Fruit fly (Drosophila melanogaster): Measurements from ENCODE around the gene Tsp74F.

Tsp74F gene

DNA sequence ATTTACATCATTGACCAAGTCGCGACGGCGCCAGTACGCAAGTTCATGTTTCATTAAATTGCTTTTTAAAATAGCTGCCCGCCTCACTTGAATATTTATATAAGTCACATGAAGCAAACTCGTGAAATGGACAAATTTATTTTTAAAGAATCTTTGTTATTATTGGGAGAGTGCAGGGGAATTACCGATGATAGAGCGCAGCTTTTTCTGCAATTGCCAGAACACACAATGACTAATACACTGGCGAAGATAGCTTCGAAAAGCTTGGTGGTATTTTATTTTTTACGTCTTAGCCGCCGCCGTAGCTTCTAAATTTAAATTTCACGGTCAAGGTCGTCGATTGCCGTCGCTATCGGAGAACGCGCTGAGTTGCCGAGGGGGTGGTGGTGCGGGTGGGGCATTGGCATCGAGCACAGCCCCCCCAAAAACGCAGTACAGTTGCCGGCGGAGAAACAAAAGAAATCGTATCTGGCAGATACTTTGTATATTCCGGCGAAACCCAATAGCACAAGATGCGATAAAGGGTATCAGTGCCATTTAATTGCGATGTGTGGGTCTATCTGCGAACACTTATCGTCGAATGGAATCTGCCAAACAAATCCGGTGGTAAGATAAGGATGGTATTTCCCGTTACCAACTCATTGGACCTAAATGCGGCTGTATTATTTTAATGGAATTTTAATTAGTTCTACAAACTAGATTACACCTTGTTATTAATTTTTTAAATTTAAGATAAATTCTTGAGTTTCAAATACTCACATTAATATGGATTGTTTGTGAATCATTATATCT, 17.5 kb upstream of the Tsp74F start:
- TF ChIP-seq fd96Ca (GFP tag; IDR thresholded peaks at IDR 0.05) (no peak), CG15710 (tag; optimal IDR thresholded peaks at IDR 0.05) (no peak), CG34367 (tag; optimal IDR thresholded peaks at IDR 0.05) (no peak), CG13204 (GFP tag; optimal IDR thresholded peaks at IDR 0.05) (no peak), Snoo (tag; optimal IDR thresholded peaks at IDR 0.05) (no peak), CG10348 (GFP tag; IDR thresholded peaks at IDR 0.05) (no peak), CG32121 (GFP tag; IDR thresholded peaks at IDR 0.05) (0 out of 2 replicates have a peak, but pooled peaks have one; percentile 17), Pif1A (GFP tag; optimal IDR thresholded peaks at IDR 0.05) (no peak)

dm6 chr3L:17912448-17912847, 16.8 kb upstream of the Tsp74F start, which contains the start of gene CG5290:
TSS of gene CG5290 (minus strand) at chr3L:17912565.
- TF ChIP-seq gl (tag; optimal IDR thresholded peaks at IDR 0.05) (no peak), EcR (GFP tag; optimal IDR thresholded peaks at IDR 0.05) (no peak), Snoo (tag; optimal IDR thresholded peaks at IDR 0.05) (peak; percentile 11), CG34367 (tag; optimal IDR thresholded peaks at IDR 0.05) (no peak), Pif1A (GFP tag; optimal IDR thresholded peaks at IDR 0.05) (peak; percentile 21), Pif1B (GFP tag; optimal IDR thresholded peaks at IDR 0.05) (no peak), CG8159 (tag; optimal IDR thresholded peaks at IDR 0.05) (peak; percentile 4), CG10348 (GFP tag; IDR thresholded peaks at IDR 0.05) (no peak), fd96Ca (GFP tag; IDR thresholded peaks at IDR 0.05) (no peak), CG15710 (tag; optimal IDR thresholded peaks at IDR 0.05) (peak; percentile 4), CG9948 (tag; optimal IDR thresholded peaks at IDR 0.05) (no peak), D1 (tag; optimal IDR thresholded peaks at IDR 0.05) (no peak), CG8301 (tag; optimal IDR thresholded peaks at IDR 0.05) (no peak), CG32121 (GFP tag; IDR thresholded peaks at IDR 0.05) (no peak), CG17806 (tag; optimal IDR thresholded peaks at IDR 0.05) (no peak), CG4496 (GFP tag; IDR thresholded peaks at IDR 0.05) (no peak), Ets98B (GFP tag; IDR thresholded peaks at IDR 0.05) (no peak), CG13204 (GFP tag; optimal IDR thresholded peaks at IDR 0.05) (no peak), CG12605 (GFP tag; IDR thresholded peaks at IDR 0.05) (no peak)

- no peak for TF ChIP-seq rn (GFP tag; IDR thresholded peaks at IDR 0.05)
- TF ChIP-seq CG8159 (tag; optimal IDR thresholded peaks at IDR 0.05) = no peak
- TF ChIP-seq CG12605 (GFP tag; IDR thresholded peaks at IDR 0.05) = peak; percentile 64
- peak; percentile 53; the same call in 1 of the 2 replicates for TF ChIP-seq Ets98B (GFP tag; IDR thresholded peaks at IDR 0.05)
- peak; percentile 37 for TF ChIP-seq CG34367 (tag; optimal IDR thresholded peaks at IDR 0.05)
- TF ChIP-seq CG13204 (GFP tag; optimal IDR thresholded peaks at IDR 0.05) = no peak
- TF ChIP-seq fd96Ca (GFP tag; IDR thresholded peaks at IDR 0.05) = no peak
- TF ChIP-seq CG4496 (GFP tag; IDR thresholded peaks at IDR 0.05) = peak; percentile 64; the same call in 2 of the 3 replicates
- peak; percentile 32 for TF ChIP-seq Snoo (tag; optimal IDR thresholded peaks at IDR 0.05)
- TF ChIP-seq CG17806 (tag; optimal IDR thresholded peaks at IDR 0.05) = peak; percentile 13
- TF ChIP-seq Pif1B (GFP tag; optimal IDR thresholded peaks at IDR 0.05) = peak; percentile 16
- TF ChIP-seq D1 (tag; optimal IDR thresholded peaks at IDR 0.05) = peak; percentile 31
- peak; percentile 28 for TF ChIP-seq CG15710 (tag; optimal IDR thresholded peaks at IDR 0.05)
- TF ChIP-seq EcR (GFP tag; optimal IDR thresholded peaks at IDR 0.05) = peak; percentile 69
- TF ChIP-seq CG32121 (GFP tag; IDR thresholded peaks at IDR 0.05) = peak; percentile 46; the same call in 1 of the 2 replicates
- TF ChIP-seq CG10348 (GFP tag; IDR thresholded peaks at IDR 0.05) = no peak
- TF ChIP-seq CG8301 (tag; optimal IDR thresholded peaks at IDR 0.05) = peak; percentile 29
- TF ChIP-seq gl (tag; optimal IDR thresholded peaks at IDR 0.05) = peak; percentile 60
- TF ChIP-seq CG14655 (GFP tag; optimal IDR thresholded peaks at IDR 0.05) = no peak
These were observed 12.0 kb upstream of the Tsp74F start, which contains the start of the genes Prestin and Wdr92 for dm6 chr3L:17907609-17908160. TSS of gene Prestin (minus strand) at chr3L:17907812. TSS of gene Wdr92 (plus strand) at chr3L:17908143.

DNA sequence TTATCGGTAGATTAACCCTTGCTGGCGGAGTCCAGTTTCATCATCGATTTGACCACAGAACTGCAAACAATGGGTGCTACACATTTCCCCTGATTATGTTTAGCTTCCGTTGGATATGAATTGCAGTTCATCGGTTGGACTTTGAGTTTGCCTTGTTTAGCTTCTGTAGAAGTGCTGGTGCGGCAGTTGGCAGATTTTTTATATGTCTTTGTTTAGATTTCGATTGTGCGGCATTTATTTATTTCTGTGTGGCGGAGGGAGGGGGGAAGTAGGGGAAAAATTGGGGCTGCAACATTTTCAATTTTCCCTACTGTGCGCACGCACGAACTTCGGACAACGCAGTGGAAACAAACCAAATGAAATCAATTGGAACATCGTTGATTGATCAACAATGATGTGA, 10.1 kb upstream of the Tsp74F start:
- TF ChIP-seq CG8159 (tag; optimal IDR thresholded peaks at IDR 0.05) = no peak
- no peak for TF ChIP-seq EcR (GFP tag; optimal IDR thresholded peaks at IDR 0.05)
- TF ChIP-seq CG12605 (GFP tag; IDR thresholded peaks at IDR 0.05) = 0 out of 2 replicates have a peak, but pooled peaks have one; percentile 11
- no peak for TF ChIP-seq CG14655 (GFP tag; optimal IDR thresholded peaks at IDR 0.05)
- no peak for TF ChIP-seq CG9948 (tag; optimal IDR thresholded peaks at IDR 0.05)
- no peak for TF ChIP-seq CG13204 (GFP tag; optimal IDR thresholded peaks at IDR 0.05)
- TF ChIP-seq CG15710 (tag; optimal IDR thresholded peaks at IDR 0.05) = no peak
- no peak for TF ChIP-seq Pif1A (GFP tag; optimal IDR thresholded peaks at IDR 0.05)
- peak; percentile 50 for TF ChIP-seq CG32121 (GFP tag; IDR thresholded peaks at IDR 0.05)
- no peak for TF ChIP-seq CG10348 (GFP tag; IDR thresholded peaks at IDR 0.05)
- peak; percentile 28 for TF ChIP-seq gl (tag; optimal IDR thresholded peaks at IDR 0.05)
- TF ChIP-seq Snoo (tag; optimal IDR thresholded peaks at IDR 0.05) = no peak
- TF ChIP-seq CG8301 (tag; optimal IDR thresholded peaks at IDR 0.05) = peak; percentile 8

DNA sequence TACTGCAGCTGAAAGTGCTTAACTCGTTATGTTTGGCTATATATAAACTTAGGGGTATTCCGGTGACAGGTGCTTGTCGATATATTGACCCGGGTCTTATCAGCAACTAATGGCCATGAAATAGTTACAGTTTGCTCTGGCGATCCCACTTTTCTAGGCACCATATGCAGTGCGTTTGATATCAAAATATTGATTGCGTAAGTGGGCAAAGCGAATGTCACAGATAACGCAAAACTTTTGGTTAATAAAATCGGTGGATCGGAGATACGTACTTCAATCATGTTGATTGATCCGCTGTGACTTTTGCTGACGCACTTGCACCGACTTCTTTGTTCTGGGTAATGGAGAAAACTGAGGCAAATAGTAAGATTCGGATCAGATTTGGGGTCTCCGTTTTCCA, 8.9 kb upstream of the Tsp74F start:
- TF ChIP-seq EcR (GFP tag; optimal IDR thresholded peaks at IDR 0.05) (no peak), CG15710 (tag; optimal IDR thresholded peaks at IDR 0.05) (no peak), CG13204 (GFP tag; optimal IDR thresholded peaks at IDR 0.05) (no peak), CG12605 (GFP tag; IDR thresholded peaks at IDR 0.05) (no peak), CG9948 (tag; optimal IDR thresholded peaks at IDR 0.05) (no peak), CG34367 (tag; optimal IDR thresholded peaks at IDR 0.05) (no peak), D1 (tag; optimal IDR thresholded peaks at IDR 0.05) (no peak), CG8301 (tag; optimal IDR thresholded peaks at IDR 0.05) (no peak), Snoo (tag; optimal IDR thresholded peaks at IDR 0.05) (no peak), CG8159 (tag; optimal IDR thresholded peaks at IDR 0.05) (no peak), CG14655 (GFP tag; optimal IDR thresholded peaks at IDR 0.05) (no peak)

All from whole organism, pupa.